Worm (Caenorhabditis elegans) whole organism, L4 larva: ENCODE measurements around the gene str-182.

ENCODE experiments used
- D1046.2 ChIP-seq: fragments of 200-800 bp; sonication (Bioruptor generic); IDR thresholded peaks from 2 replicates; pipeline ENCODE4 v1.3.6; 2022; ENCODE audit warnings: missing genetic modification characterization, missing compliant biosample characterization
- F10B5.3 ChIP-seq: sonication (generic microtip); optimal IDR thresholded peaks from 2 replicates; lab custom pipeline; 2016; ENCODE audit warnings: mild to moderate bottlenecking, missing genetic modification characterization, missing compliant biosample characterization
- F37D6.2 ChIP-seq: sonication (generic microtip); optimal IDR thresholded peaks from 2 replicates; lab custom pipeline; 2016; ENCODE audit warnings: mild to moderate bottlenecking, missing genetic modification characterization, missing compliant biosample characterization
- F49E8.2 ChIP-seq: sonication (generic microtip); optimal IDR thresholded peaks from 2 replicates; lab custom pipeline; 2016; ENCODE audit warnings: missing compliant biosample characterization, mild to moderate bottlenecking, missing genetic modification characterization, borderline replicate concordance
- T20F7.1 ChIP-seq: fragments of 200-800 bp; sonication (Bioruptor generic); optimal IDR thresholded peaks from 2 replicates; lab custom pipeline; 2018; ENCODE audit warnings: mild to moderate bottlenecking, missing genetic modification characterization, missing compliant biosample characterization
- Y105C5A.15 ChIP-seq: fragments of 200-800 bp; sonication (Bioruptor generic); IDR thresholded peaks from 2 replicates; pipeline ENCODE4 v1.3.6; 2022; ENCODE audit warnings: missing genetic modification characterization, missing compliant biosample characterization
- Y5F2A.4 ChIP-seq: fragments of 200-800 bp; sonication (Bioruptor generic); optimal IDR thresholded peaks from 2 replicates; lab custom pipeline; 2018; ENCODE audit warnings: mild to moderate bottlenecking, missing genetic modification characterization, missing compliant biosample characterization
- Y75B8A.6 ChIP-seq: fragments of 200-800 bp; sonication (Bioruptor generic); IDR thresholded peaks from 2 replicates; pipeline ENCODE4 v1.3.6; 2022; ENCODE audit warnings: missing genetic modification reagents, missing genetic modification characterization, missing compliant biosample characterization
- ZK546.5 ChIP-seq, 2 experiments: sonication (generic microtip); optimal IDR thresholded peaks; 2 replicates each; lab custom pipeline; 2017; ENCODE audit warnings: missing biosample characterization in 2 of 2, missing genetic modification characterization in 2 of 2
- aha-1 ChIP-seq: fragments of 150-350 bp; peaks from one replicate; lab custom pipeline; 2014; ENCODE audit warnings: missing biosample characterization, missing genetic modification characterization
- ama-1 ChIP-seq: fragments of 150-350 bp; optimal IDR thresholded peaks from 2 replicates; lab custom pipeline; 2014; ENCODE audit warnings: inconsistent platforms, mixed read lengths
- arid-1 ChIP-seq: fragments of 200-800 bp; sonication (Bioruptor generic); conservative IDR thresholded peaks from 2 replicates; pipeline ENCODE4 v1.3.6; 2022; ENCODE audit warnings: missing genetic modification reagents, missing genetic modification characterization, missing compliant biosample characterization
- attf-4 ChIP-seq: sonication (generic microtip); optimal IDR thresholded peaks from 3 replicates; lab custom pipeline; 2017; ENCODE audit warnings: missing biosample characterization, missing genetic modification characterization
- ceh-62 ChIP-seq: sonication (generic microtip); optimal IDR thresholded peaks from 2 replicates; lab custom pipeline; 2017; ENCODE audit warnings: missing biosample characterization, missing genetic modification characterization
- ces-1 ChIP-seq: fragments of 150-350 bp; sonication (generic microtip); optimal IDR thresholded peaks from 4 replicates; lab custom pipeline; 2014; ENCODE audit warnings: missing biosample characterization, missing genetic modification reagents, missing genetic modification characterization
- ctbp-1 ChIP-seq: fragments of 200-800 bp; sonication (Bioruptor generic); IDR thresholded peaks from 2 replicates; pipeline ENCODE4 v1.3.6; 2022; ENCODE audit warnings: missing genetic modification reagents, missing genetic modification characterization, missing compliant biosample characterization
- daf-16 ChIP-seq, 3 experiments: sonication (generic microtip); optimal IDR thresholded peaks; 2 replicates each; lab custom pipeline; 2016 to 2017; ENCODE audit warnings: missing genetic modification characterization in 3 of 3, missing genetic modification reagents in 3 of 3, mild to moderate bottlenecking in 2 of 3, missing compliant biosample characterization in 2 of 3, missing biosample characterization in 1 of 3, moderate library complexity in 1 of 3
- daf-19 ChIP-seq: fragments of 200-800 bp; sonication (Bioruptor generic); conservative IDR thresholded peaks from 2 replicates; pipeline ENCODE4 v1.3.6; 2022; ENCODE audit warnings: missing genetic modification characterization, missing compliant biosample characterization
- dpl-1 ChIP-seq: fragments of 150-350 bp; optimal IDR thresholded peaks from 2 replicates; lab custom pipeline; 2014; ENCODE audit warnings: missing biosample characterization, missing genetic modification reagents, missing genetic modification characterization
- egl-27 ChIP-seq: sonication (generic microtip); optimal IDR thresholded peaks from 3 replicates; lab custom pipeline; 2017; ENCODE audit warnings: missing biosample characterization, missing genetic modification reagents, missing genetic modification characterization
- gei-8 ChIP-seq: fragments of 200-800 bp; sonication (Bioruptor generic); optimal IDR thresholded peaks from 2 replicates; lab custom pipeline; 2018; ENCODE audit warnings: mild to moderate bottlenecking, missing genetic modification characterization, missing compliant biosample characterization
- hlh-11 ChIP-seq: fragments of 200-800 bp; sonication (Bioruptor generic); optimal IDR thresholded peaks from 2 replicates; lab custom pipeline; 2018; ENCODE audit warnings: mild to moderate bottlenecking, missing genetic modification characterization, missing compliant biosample characterization
- hlh-30 ChIP-seq: sonication (generic microtip); optimal IDR thresholded peaks from 2 replicates; lab custom pipeline; 2017; ENCODE audit warnings: antibody characterized with exemption, mild to moderate bottlenecking, missing genetic modification characterization, missing compliant biosample characterization; ENCODE audit not compliant: insufficient read depth
- lim-7 ChIP-seq: fragments of 200-800 bp; sonication (Bioruptor generic); IDR thresholded peaks from 2 replicates; pipeline ENCODE4 v1.3.6; 2022; ENCODE audit warnings: missing genetic modification characterization, missing compliant biosample characterization
- lin-13 ChIP-seq: fragments of 150-350 bp; optimal IDR thresholded peaks from 2 replicates; lab custom pipeline; 2014; ENCODE audit warnings: missing biosample characterization, missing genetic modification reagents, missing genetic modification characterization
- lin-15B ChIP-seq: fragments of 150-350 bp; sonication (generic microtip); optimal IDR thresholded peaks from 3 replicates; lab custom pipeline; 2014; ENCODE audit warnings: missing biosample characterization, missing genetic modification characterization
- lin-29 ChIP-seq: fragments of 200-800 bp; sonication (Bioruptor generic); IDR thresholded peaks from 2 replicates; pipeline ENCODE4 v1.3.6; 2022; ENCODE audit warnings: missing genetic modification reagents, missing genetic modification characterization, missing compliant biosample characterization
- lin-38 ChIP-seq: fragments of 200-800 bp; sonication (Bioruptor generic); IDR thresholded peaks from 2 replicates; pipeline ENCODE4 v1.3.6; 2022; ENCODE audit warnings: missing genetic modification reagents, missing genetic modification characterization, missing compliant biosample characterization
- madf-9 ChIP-seq: fragments of 200-800 bp; sonication (Bioruptor generic); conservative IDR thresholded peaks from 2 replicates; pipeline ENCODE4 v1.3.6; 2022; ENCODE audit warnings: missing genetic modification reagents, missing genetic modification characterization, missing compliant biosample characterization
- mdl-1 ChIP-seq, 2 experiments: fragments of 150-350 bp in 1 of 2; sonication (generic microtip) in 1 of 2; optimal IDR thresholded peaks; 2 replicates each; lab custom pipeline; 2014 to 2017; ENCODE audit warnings: missing biosample characterization in 2 of 2, missing genetic modification characterization in 2 of 2
- mep-1 ChIP-seq: fragments of 150-350 bp; sonication (generic microtip); optimal IDR thresholded peaks from 3 replicates; lab custom pipeline; 2014; ENCODE audit warnings: missing biosample characterization, missing genetic modification characterization
- mes-2 ChIP-seq: sonication (generic microtip); optimal IDR thresholded peaks from 2 replicates; lab custom pipeline; 2016; ENCODE audit warnings: missing genotype, mild to moderate bottlenecking, missing genetic modification characterization, missing compliant biosample characterization; ENCODE audit not compliant: poor library complexity, severe bottlenecking
- mxl-2 ChIP-seq: fragments of 200-800 bp; sonication (Bioruptor generic); conservative IDR thresholded peaks from 2 replicates; pipeline ENCODE4 v1.3.6; 2022; ENCODE audit warnings: missing genetic modification reagents, missing genetic modification characterization, missing compliant biosample characterization
- mxl-3 ChIP-seq: fragments of 200-800 bp; sonication (Bioruptor generic); optimal IDR thresholded peaks from 2 replicates; lab custom pipeline; 2018; ENCODE audit warnings: mild to moderate bottlenecking, missing genetic modification characterization, missing compliant biosample characterization
- nhr-102 ChIP-seq: sonication (generic microtip); optimal IDR thresholded peaks from 2 replicates; lab custom pipeline; 2016; ENCODE audit warnings: mild to moderate bottlenecking, missing genetic modification characterization, moderate library complexity, missing compliant biosample characterization
- nhr-111 ChIP-seq: fragments of 200-800 bp; sonication (Bioruptor generic); optimal IDR thresholded peaks from 2 replicates; lab custom pipeline; 2018; ENCODE audit warnings: mild to moderate bottlenecking, missing genetic modification characterization, missing compliant biosample characterization
- nhr-41 ChIP-seq: fragments of 200-800 bp; sonication (Bioruptor generic); IDR thresholded peaks from 2 replicates; pipeline ENCODE4 v1.3.6; 2022; ENCODE audit warnings: missing genetic modification reagents, missing genetic modification characterization, missing compliant biosample characterization
- nhr-48 ChIP-seq: sonication (generic microtip); optimal IDR thresholded peaks from 2 replicates; lab custom pipeline; 2016; ENCODE audit warnings: mild to moderate bottlenecking, missing genetic modification characterization, missing compliant biosample characterization
- nhr-76 ChIP-seq: fragments of 150-350 bp; optimal IDR thresholded peaks from 2 replicates; lab custom pipeline; 2014; ENCODE audit warnings: missing biosample characterization, missing genetic modification characterization
- pqm-1 ChIP-seq: sonication (generic microtip); optimal IDR thresholded peaks from 2 replicates; lab custom pipeline; 2017; ENCODE audit warnings: missing biosample characterization, missing genetic modification characterization
- sdz-12 ChIP-seq: fragments of 200-800 bp; sonication (Bioruptor generic); optimal IDR thresholded peaks from 2 replicates; lab custom pipeline; 2018; ENCODE audit warnings: mild to moderate bottlenecking, missing genetic modification characterization, missing compliant biosample characterization
- set-16 ChIP-seq: fragments of 200-800 bp; sonication (Bioruptor generic); IDR thresholded peaks from 2 replicates; pipeline ENCODE4 v1.3.6; 2022; ENCODE audit warnings: missing genetic modification reagents, missing genetic modification characterization, missing compliant biosample characterization
- snpc-4 ChIP-seq: fragments of 150-350 bp; optimal IDR thresholded peaks from 2 replicates; lab custom pipeline; 2014; ENCODE audit warnings: missing biosample characterization, missing genetic modification characterization
- spr-3 ChIP-seq: fragments of 200-800 bp; sonication (Bioruptor generic); optimal IDR thresholded peaks from 2 replicates; lab custom pipeline; 2018; ENCODE audit warnings: mild to moderate bottlenecking, missing genetic modification characterization, missing compliant biosample characterization
- tag-97 ChIP-seq: fragments of 200-800 bp; sonication (Bioruptor generic); IDR thresholded peaks from 2 replicates; pipeline ENCODE4 v1.3.6; 2022; ENCODE audit warnings: missing genetic modification characterization, missing compliant biosample characterization
- unc-130 ChIP-seq: sonication (generic microtip); optimal IDR thresholded peaks from 2 replicates; lab custom pipeline; 2016; ENCODE audit warnings: missing genetic modification reagents, missing genetic modification characterization, missing compliant biosample characterization
- unc-39 ChIP-seq: sonication (generic microtip); optimal IDR thresholded peaks from 2 replicates; lab custom pipeline; 2017; ENCODE audit warnings: missing biosample characterization, missing genetic modification characterization
- vab-7 ChIP-seq: fragments of 200-800 bp; sonication (Bioruptor generic); IDR thresholded peaks from 2 replicates; pipeline ENCODE4 v1.3.6; 2022; ENCODE audit warnings: missing genetic modification reagents, missing genetic modification characterization, missing compliant biosample characterization
- zag-1 ChIP-seq: fragments of 150-350 bp; optimal IDR thresholded peaks from 2 replicates; lab custom pipeline; 2014; ENCODE audit warnings: missing biosample characterization, missing genetic modification characterization
- zfp-2 ChIP-seq: sonication (generic microtip); optimal IDR thresholded peaks from 2 replicates; lab custom pipeline; 2016; ENCODE audit warnings: mild to moderate bottlenecking, missing genetic modification characterization, missing compliant biosample characterization
- zip-2 ChIP-seq: fragments of 150-350 bp; optimal IDR thresholded peaks from 2 replicates; lab custom pipeline; 2014; ENCODE audit warnings: missing biosample characterization, missing genetic modification characterization
- ztf-7 ChIP-seq: fragments of 150-350 bp; optimal IDR thresholded peaks from 2 replicates; lab custom pipeline; 2014; ENCODE audit warnings: missing biosample characterization, missing genetic modification characterization

str-182 gene

ce11 chrV:10246443-10246885 is 13.2 kb upstream of the str-182 start (continued):
- TF ChIP-seq lin-29 (GFP tag; lab: Robert Waterston, UW): no peak
- peak; percentile 57 for TF ChIP-seq mep-1 (tag; lab: Kevin White, UChicago)
- TF ChIP-seq hlh-11 (tag; lab: Kevin White, UChicago): peak; percentile 40
- TF ChIP-seq mdl-1 (tag; optimal IDR thresholded peaks at IDR 0.05; lab: Kevin White, UChicago): peak; percentile 22 to 98
- TF ChIP-seq nhr-76 (tag; lab: Kevin White, UChicago): no peak
- no peak for TF ChIP-seq arid-1 (GFP tag; lab: Robert Waterston, UW)
- TF ChIP-seq mxl-2 (GFP tag; lab: Robert Waterston, UW): no peak
- no peak for TF ChIP-seq lim-7 (GFP tag; lab: Robert Waterston, UW)
- TF ChIP-seq Y5F2A.4 (GFP tag; lab: Kevin White, UChicago): no peak
- TF ChIP-seq Y105C5A.15: no peak
- no peak for TF ChIP-seq sdz-12 (GFP tag; lab: Kevin White, UChicago)
- TF ChIP-seq zip-2 (tag; lab: Kevin White, UChicago): no peak
- TF ChIP-seq D1046.2: no peak
- TF ChIP-seq unc-39 (tag; lab: Kevin White, UChicago): no peak
- peak; percentile 96 for TF ChIP-seq aha-1 (tag; lab: Kevin White, UChicago)
- peak; percentile 17 for TF ChIP-seq dpl-1
- no peak for TF ChIP-seq ceh-62 (tag; lab: Kevin White, UChicago)
- TF ChIP-seq vab-7: no peak
- TF ChIP-seq ama-1: no peak
- TF ChIP-seq lin-15B: no peak
- no peak for TF ChIP-seq nhr-41 (GFP tag; lab: Robert Waterston, UW)
- no peak for TF ChIP-seq F49E8.2 (tag; lab: Kevin White, UChicago)
- TF ChIP-seq lin-38: no peak
- no peak for TF ChIP-seq ztf-7 (tag; lab: Kevin White, UChicago)
- no peak for TF ChIP-seq madf-9 (GFP tag; lab: Robert Waterston, UW)
- TF ChIP-seq pqm-1 (tag; lab: Kevin White, UChicago): no peak
- TF ChIP-seq F37D6.2 (tag; lab: Kevin White, UChicago): no peak
- TF ChIP-seq hlh-30: peak; percentile 88
- TF ChIP-seq lin-13: no peak
- TF ChIP-seq spr-3 (GFP tag; lab: Kevin White, UChicago): no peak
- no peak for TF ChIP-seq ZK546.5 (tag; optimal IDR thresholded peaks at IDR 0.05; lab: Kevin White, UChicago)
- TF ChIP-seq ctbp-1: peak; percentile 40; the same call in 1 of the 2 replicates
- peak; percentile 57 for TF ChIP-seq mes-2 (tag; lab: Kevin White, UChicago)
- TF ChIP-seq T20F7.1 (GFP tag; lab: Kevin White, UChicago): no peak
- no peak for TF ChIP-seq nhr-102 (tag; lab: Kevin White, UChicago)
- TF ChIP-seq nhr-48 (tag; lab: Kevin White, UChicago): no peak
- TF ChIP-seq snpc-4: no peak
- peak; percentile 42 for TF ChIP-seq unc-130 (GFP tag; lab: Kevin White, UChicago)
- no peak for TF ChIP-seq daf-19 (GFP tag; lab: Robert Waterston, UW)
- no peak for TF ChIP-seq F10B5.3 (tag; lab: Kevin White, UChicago)
- TF ChIP-seq gei-8: no peak
- no peak for TF ChIP-seq set-16
- no peak for TF ChIP-seq tag-97 (GFP tag; lab: Robert Waterston, UW)
- TF ChIP-seq Y75B8A.6: no peak
- TF ChIP-seq egl-27 (tag; lab: Kevin White, UChicago): no peak
- TF ChIP-seq daf-16 (GFP tag; optimal IDR thresholded peaks at IDR 0.05; lab: Kevin White, UChicago): peak in 1 of 2 experiments; percentile 52
- peak; percentile 82 for TF ChIP-seq daf-16 (tag; optimal IDR thresholded peaks at IDR 0.05; lab: Kevin White, UChicago)
- no peak for TF ChIP-seq zfp-2 (tag; lab: Kevin White, UChicago)
- no peak for TF ChIP-seq nhr-111 (GFP tag; lab: Kevin White, UChicago)
- TF ChIP-seq mxl-3 (GFP tag; lab: Kevin White, UChicago): peak; percentile 20
- TF ChIP-seq zag-1: no peak
- TF ChIP-seq attf-4 (tag; lab: Kevin White, UChicago): no peak
- no peak for TF ChIP-seq ces-1 (GFP tag; lab: Kevin White, UChicago)
